Worm (Caenorhabditis elegans) whole organism, early embryonic: ENCODE data around the gene math-10.
"Not testable (repeated sequence)": the region's sequence is repeated elsewhere in the genome, so short reads cannot be mapped to it uniquely, and the experiment has no call there.

Experiments used
- B0310.2 ChIP-seq: sonication (generic microtip); optimal IDR thresholded peaks from 2 replicates; lab custom pipeline; 2016; ENCODE audit warnings: mild to moderate bottlenecking, missing genetic modification characterization, missing compliant biosample characterization
- F13C5.2 ChIP-seq: sonication (generic microtip); optimal IDR thresholded peaks from 2 replicates; lab custom pipeline; 2017; ENCODE audit warnings: mild to moderate bottlenecking, missing genetic modification characterization, inconsistent platforms, missing compliant biosample characterization
- ama-1 ChIP-seq: fragments of 150-350 bp; optimal IDR thresholded peaks from 2 replicates; lab custom pipeline; 2014
- ceh-13 ChIP-seq: fragments of 200-800 bp; sonication (Bioruptor generic); optimal IDR thresholded peaks from 2 replicates; lab custom pipeline; 2018; ENCODE audit warnings: mild to moderate bottlenecking, missing genetic modification characterization, missing compliant biosample characterization
- sea-1 ChIP-seq: fragments of 200-800 bp; sonication (Bioruptor generic); conservative IDR thresholded peaks from 2 replicates; pipeline ENCODE4 v1.3.6; 2022; ENCODE audit warnings: missing genetic modification characterization, missing compliant biosample characterization
- tbx-11 ChIP-seq: fragments of 200-800 bp; sonication (Bioruptor generic); IDR thresholded peaks from 2 replicates; pipeline ENCODE4 v1.3.6; 2022; ENCODE audit warnings: missing genetic modification characterization, missing compliant biosample characterization

DNA sequence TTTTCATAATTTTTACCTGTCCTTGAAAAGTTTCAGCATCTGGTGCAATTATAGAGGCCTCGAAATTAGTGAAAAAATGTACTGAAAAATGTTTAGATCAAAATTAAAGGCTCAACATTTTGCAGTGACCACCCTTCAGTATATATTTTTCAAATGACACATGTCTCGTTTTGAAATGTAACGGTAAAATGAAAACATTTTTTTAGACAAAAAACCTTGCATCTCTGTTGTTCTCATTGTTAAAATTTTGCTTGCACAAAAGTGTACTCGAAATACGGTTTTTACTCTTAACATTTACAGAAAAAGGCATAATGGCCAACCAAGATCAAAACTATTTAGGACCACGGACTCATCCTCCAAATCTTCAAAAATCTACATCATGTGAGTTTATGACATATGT, 47.0 kb upstream of the math-10 start, which contains the start of gene math-41:
- not testable (repeated sequence) for TF ChIP-seq ceh-13 (GFP tag; lab: Kevin White, UChicago); sea-1; ama-1 (lab: Kevin White, UChicago); tbx-11 (GFP tag; lab: Robert Waterston, UW); B0310.2 (tag; lab: Kevin White, UChicago); F13C5.2 (tag; lab: Kevin White, UChicago)
